Worm (Caenorhabditis elegans): ENCODE measurements around the gene F41G3.5.

DNA sequence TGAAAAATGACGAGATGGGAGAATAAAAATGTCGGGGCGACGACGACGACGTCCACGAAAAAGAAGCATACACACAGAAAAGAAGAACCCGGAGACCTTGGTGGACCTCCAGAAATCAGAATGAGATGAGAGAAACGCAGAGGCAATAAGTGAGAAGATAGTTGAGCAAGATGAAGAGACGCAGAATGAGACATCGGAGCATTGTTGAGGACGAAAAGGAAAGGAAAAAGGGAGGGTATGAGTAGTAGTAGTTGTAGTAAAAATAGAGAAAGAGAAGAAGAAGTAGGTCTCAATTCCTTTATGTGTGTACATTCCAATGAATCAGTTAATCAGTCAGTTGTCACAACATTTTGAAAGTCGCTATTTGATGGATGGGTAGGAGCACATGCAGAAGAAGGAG is 17.2 kb upstream of the F41G3.5 start, which contains the start of gene T14B4.8:
- TF ChIP-seq dao-5 (tag; optimal IDR thresholded peaks at IDR 0.05) (no peak), W03F9.2 (tag; optimal IDR thresholded peaks at IDR 0.05) (no peak)

Data from whole organism, L4/young adult.